Worm (Caenorhabditis elegans): Measurements from ENCODE around the gene W09G12.7.

DNA sequence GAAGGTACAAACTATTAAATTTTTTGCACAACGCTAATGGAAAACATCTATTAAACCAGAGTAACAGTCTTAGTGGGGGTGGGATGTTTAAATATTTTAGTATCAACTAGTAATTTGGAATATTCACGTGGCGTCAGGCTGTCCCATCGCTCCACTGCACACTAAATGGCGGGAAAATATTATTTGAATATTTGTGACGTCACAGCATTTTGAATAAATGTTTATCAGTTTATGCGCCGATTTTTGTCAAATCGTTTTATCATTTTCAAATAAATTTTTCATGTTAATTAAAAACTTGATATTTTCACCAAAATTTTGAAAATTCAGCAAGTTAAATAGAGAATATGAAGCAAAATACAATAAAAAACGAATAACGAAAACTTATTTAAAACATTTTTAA is 14.4 kb downstream of the W09G12.7 start, which contains the start of gene F38A1.15:
- TF ChIP-seq hnd-1 (tag; optimal IDR thresholded peaks at IDR 0.05) (no peak), ama-1 (optimal IDR thresholded peaks at IDR 0.05) (no peak)
